Worm (Caenorhabditis elegans) whole organism, young adult: ENCODE results near the gene rab-28.

Source experiments
- B0336.3 ChIP-seq: fragments of 200-800 bp; sonication (Bioruptor generic); IDR thresholded peaks from 2 replicates; pipeline ENCODE4 v1.3.6; 2022; ENCODE audit warnings: missing genetic modification characterization, missing compliant biosample characterization
- C17E4.6 ChIP-seq: fragments of 200-800 bp; sonication (Bioruptor generic); IDR thresholded peaks from 2 replicates; pipeline ENCODE4 v1.3.6; 2022; ENCODE audit warnings: missing genetic modification reagents, missing genetic modification characterization, missing compliant biosample characterization
- D2030.7 ChIP-seq: fragments of 200-800 bp; sonication (Bioruptor generic); IDR thresholded peaks from 2 replicates; pipeline ENCODE4 v1.3.6; 2022; ENCODE audit warnings: missing genetic modification reagents, missing genetic modification characterization, missing compliant biosample characterization
- F39B2.1 ChIP-seq: fragments of 200-800 bp; sonication (Bioruptor generic); IDR thresholded peaks from 2 replicates; pipeline ENCODE4 v1.3.6; 2022; ENCODE audit warnings: missing genetic modification reagents, missing genetic modification characterization, missing compliant biosample characterization
- F49E8.2 ChIP-seq: sonication (generic microtip); optimal IDR thresholded peaks from 3 replicates; lab custom pipeline; 2017; ENCODE audit warnings: missing genetic modification characterization, mild to moderate bottlenecking, missing compliant biosample characterization, antibody characterized with exemption, moderate library complexity; ENCODE audit not compliant: insufficient read depth
- K12H6.12 ChIP-seq: fragments of 200-800 bp; sonication (Bioruptor generic); optimal IDR thresholded peaks from 2 replicates; lab custom pipeline; 2018; ENCODE audit warnings: mild to moderate bottlenecking, missing genetic modification characterization, missing compliant biosample characterization
- T26A5.8 ChIP-seq: sonication (generic microtip); optimal IDR thresholded peaks from 2 replicates; lab custom pipeline; 2016; ENCODE audit warnings: missing genetic modification characterization, missing compliant biosample characterization
- Y56A3A.18 ChIP-seq: fragments of 200-800 bp; sonication (Bioruptor generic); IDR thresholded peaks from 2 replicates; pipeline ENCODE4 v1.3.6; 2022; ENCODE audit warnings: missing genetic modification reagents, missing genetic modification characterization, missing compliant biosample characterization
- aptf-2 ChIP-seq: fragments of 200-800 bp; sonication (Bioruptor generic); conservative IDR thresholded peaks from 2 replicates; pipeline ENCODE4 v1.3.6; 2022; ENCODE audit warnings: missing genetic modification reagents, missing genetic modification characterization, missing compliant biosample characterization
- attf-3 ChIP-seq: fragments of 200-800 bp; sonication (Bioruptor generic); conservative IDR thresholded peaks from 2 replicates; pipeline ENCODE4 v1.3.6; 2022; ENCODE audit warnings: missing genetic modification reagents, missing genetic modification characterization, missing compliant biosample characterization
- bed-1 ChIP-seq: fragments of 200-800 bp; sonication (Bioruptor generic); IDR thresholded peaks from 2 replicates; pipeline ENCODE4 v1.3.6; 2022; ENCODE audit warnings: missing genetic modification reagents, missing genetic modification characterization, missing compliant biosample characterization
- bed-2 ChIP-seq: fragments of 200-800 bp; sonication (Bioruptor generic); IDR thresholded peaks from 2 replicates; pipeline ENCODE4 v1.3.6; 2022; ENCODE audit warnings: missing genetic modification reagents, missing genetic modification characterization, missing compliant biosample characterization
- efl-1 ChIP-seq: fragments of 150-350 bp; optimal IDR thresholded peaks from 2 replicates; lab custom pipeline; 2014; ENCODE audit warnings: missing biosample characterization, missing genetic modification reagents, missing genetic modification characterization
- egrh-3 ChIP-seq: fragments of 200-800 bp; sonication (Bioruptor generic); IDR thresholded peaks from 2 replicates; pipeline ENCODE4 v1.3.6; 2022; ENCODE audit warnings: missing genetic modification reagents, missing genetic modification characterization, missing compliant biosample characterization
- him-1 ChIP-seq: sonication (generic microtip); optimal IDR thresholded peaks from 2 replicates; lab custom pipeline; 2016; ENCODE audit warnings: missing genotype, missing genetic modification reagents, missing genetic modification characterization, missing compliant biosample characterization
- lag-1 ChIP-seq: fragments of 200-800 bp; sonication (Bioruptor generic); IDR thresholded peaks from 2 replicates; pipeline ENCODE4 v1.3.6; 2022; ENCODE audit warnings: missing genetic modification reagents, missing genetic modification characterization, missing compliant biosample characterization
- let-607 ChIP-seq, 2 experiments: fragments of 200-800 bp in 1 of 2; sonication (Bioruptor generic) in 1 of 2; sonication (generic microtip) in 1 of 2; optimal IDR thresholded peaks; 2 replicates each; lab custom pipeline; 2016 to 2018; ENCODE audit warnings: mild to moderate bottlenecking in 2 of 2, missing compliant biosample characterization in 2 of 2, missing genetic modification characterization in 2 of 2, moderate library complexity in 2 of 2, missing genotype in 1 of 2
- lin-26 ChIP-seq: fragments of 200-800 bp; sonication (Bioruptor generic); IDR thresholded peaks from 2 replicates; pipeline ENCODE4 v1.3.6; 2022; ENCODE audit warnings: missing genetic modification reagents, missing genetic modification characterization, missing compliant biosample characterization
- lin-40 ChIP-seq: sonication (generic microtip); optimal IDR thresholded peaks from 2 replicates; lab custom pipeline; 2016; ENCODE audit warnings: missing genetic modification characterization, mild to moderate bottlenecking, missing compliant biosample characterization, missing genotype, missing genetic modification reagents
- lir-1 ChIP-seq: fragments of 200-800 bp; sonication (Bioruptor generic); conservative IDR thresholded peaks from 2 replicates; pipeline ENCODE4 v1.3.6; 2022; ENCODE audit warnings: missing genetic modification reagents, missing genetic modification characterization, missing compliant biosample characterization
- lsl-1 ChIP-seq: fragments of 200-800 bp; sonication (Bioruptor generic); optimal IDR thresholded peaks from 2 replicates; lab custom pipeline; 2018; ENCODE audit warnings: mild to moderate bottlenecking, missing genetic modification characterization, moderate library complexity, missing compliant biosample characterization
- lsy-27 ChIP-seq: sonication (generic microtip); optimal IDR thresholded peaks from 2 replicates; lab custom pipeline; 2017; ENCODE audit warnings: missing genetic modification characterization, mild to moderate bottlenecking, missing compliant biosample characterization, antibody characterized with exemption, missing genotype, borderline replicate concordance; ENCODE audit not compliant: insufficient read depth
- madf-6 ChIP-seq: fragments of 200-800 bp; sonication (Bioruptor generic); IDR thresholded peaks from 2 replicates; pipeline ENCODE4 v1.3.6; 2022; ENCODE audit warnings: missing genetic modification reagents, missing genetic modification characterization, missing compliant biosample characterization
- madf-8 ChIP-seq: fragments of 200-800 bp; sonication (Bioruptor generic); conservative IDR thresholded peaks from 2 replicates; pipeline ENCODE4 v1.3.6; 2022; ENCODE audit warnings: missing genetic modification reagents, missing genetic modification characterization, missing compliant biosample characterization
- mxl-1 ChIP-seq: sonication (generic microtip); optimal IDR thresholded peaks from 2 replicates; lab custom pipeline; 2016; ENCODE audit warnings: missing genetic modification characterization, missing compliant biosample characterization
- nfya-1 ChIP-seq: sonication (generic microtip); optimal IDR thresholded peaks from 2 replicates; lab custom pipeline; 2017; ENCODE audit warnings: antibody characterized with exemption, missing compliant biosample characterization, missing genetic modification characterization, borderline replicate concordance; ENCODE audit not compliant: insufficient read depth
- nfyb-1 ChIP-seq: fragments of 200-800 bp; sonication (Bioruptor generic); IDR thresholded peaks from 2 replicates; pipeline ENCODE4 v1.3.6; 2022; ENCODE audit warnings: missing genetic modification reagents, missing genetic modification characterization, missing compliant biosample characterization
- nhr-80 ChIP-seq: sonication (generic microtip); optimal IDR thresholded peaks from 2 replicates; lab custom pipeline; 2016; ENCODE audit warnings: missing genetic modification characterization, missing compliant biosample characterization
- pbrm-1 ChIP-seq: fragments of 200-800 bp; sonication (Bioruptor generic); IDR thresholded peaks from 2 replicates; pipeline ENCODE4 v1.3.6; 2022; ENCODE audit warnings: missing genetic modification reagents, missing genetic modification characterization, missing compliant biosample characterization
- sea-2 ChIP-seq: fragments of 200-800 bp; sonication (Bioruptor generic); IDR thresholded peaks from 2 replicates; pipeline ENCODE4 v1.3.6; 2022; ENCODE audit warnings: missing genetic modification characterization, missing compliant biosample characterization
- snpc-1.3 ChIP-seq: sonication (generic microtip); optimal IDR thresholded peaks from 2 replicates; lab custom pipeline; 2017; ENCODE audit warnings: missing genetic modification characterization, mild to moderate bottlenecking, missing compliant biosample characterization, antibody characterized with exemption, moderate library complexity, missing genotype, missing genetic modification reagents; ENCODE audit not compliant: insufficient read depth
- sptf-2 ChIP-seq: fragments of 200-800 bp; sonication (Bioruptor generic); optimal IDR thresholded peaks from 2 replicates; lab custom pipeline; 2018; ENCODE audit warnings: mild to moderate bottlenecking, missing genetic modification characterization, missing compliant biosample characterization
- tbx-9 ChIP-seq: sonication (generic microtip); optimal IDR thresholded peaks from 2 replicates; lab custom pipeline; 2016; ENCODE audit warnings: borderline replicate concordance, missing genetic modification characterization, inconsistent platforms, missing compliant biosample characterization
- zfh-2 ChIP-seq: fragments of 200-800 bp; sonication (Bioruptor generic); conservative IDR thresholded peaks from 2 replicates; pipeline ENCODE4 v1.3.6; 2022; ENCODE audit warnings: missing genetic modification reagents, missing genetic modification characterization, missing compliant biosample characterization
- ztf-22 ChIP-seq: fragments of 200-800 bp; sonication (Bioruptor generic); optimal IDR thresholded peaks from 2 replicates; lab custom pipeline; 2018; ENCODE audit warnings: mild to moderate bottlenecking, missing genetic modification characterization, moderate library complexity, missing compliant biosample characterization
- ztf-26 ChIP-seq: sonication (generic microtip); optimal IDR thresholded peaks from 2 replicates; lab custom pipeline; 2017; ENCODE audit warnings: missing genetic modification characterization, missing compliant biosample characterization

Gene rab-28

ce11 chrIV:9258547-9258946, 14.7 kb upstream of the rab-28 start (continued):
- TF ChIP-seq lin-26 (GFP tag; lab: Robert Waterston, UW) (no peak), efl-1 (no peak), lir-1 (GFP tag; lab: Robert Waterston, UW) (no peak), pbrm-1 (GFP tag; lab: Robert Waterston, UW) (no peak), madf-6 (GFP tag; lab: Robert Waterston, UW) (0 out of 2 replicates have a peak, but pooled peaks have one; percentile 21), mxl-1 (no peak), Y56A3A.18 (no peak), T26A5.8 (tag; lab: Kevin White, UChicago) (no peak), ztf-26 (tag; lab: Kevin White, UChicago) (no peak), sptf-2 (GFP tag; lab: Kevin White, UChicago) (no peak)

- TF ChIP-seq lag-1 (GFP tag; lab: Robert Waterston, UW) (no peak), sea-2 (GFP tag; lab: Robert Waterston, UW) (no peak), bed-1 (GFP tag; lab: Robert Waterston, UW) (no peak), him-1 (tag; lab: Kevin White, UChicago) (no peak), let-607 (tag; optimal IDR thresholded peaks at IDR 0.05; lab: Kevin White, UChicago) (no peak), K12H6.12 (tag; lab: Kevin White, UChicago) (no peak), F39B2.1 (GFP tag; lab: Robert Waterston, UW) (no peak), C17E4.6 (GFP tag; lab: Robert Waterston, UW) (no peak), nhr-80 (tag; lab: Kevin White, UChicago) (no peak), F49E8.2 (no peak), nfya-1 (tag; lab: Kevin White, UChicago) (no peak)
Observed at ce11 chrIV:9256865-9257264, 13.1 kb upstream of the rab-28 start.

- TF ChIP-seq efl-1 (no peak), bed-1 (GFP tag; lab: Robert Waterston, UW) (no peak), aptf-2 (GFP tag; lab: Robert Waterston, UW) (no peak), D2030.7 (GFP tag; lab: Robert Waterston, UW) (no peak)
- TF ChIP-seq, all 124 proteins: peak for 0
Observed at ce11 chrIV:9256017-9256416, 12.2 kb upstream of the rab-28 start, which contains the start of gene Y11D7A.9. Gene Y11D7A.9 (minus strand): TSS chrIV:9256117.

ce11 chrIV:9251079-9251478, 7.3 kb upstream of the rab-28 start, which contains the start of gene Y11D7A.8:
Gene Y11D7A.8 (plus strand): TSS chrIV:9251379.
- TF ChIP-seq attf-3 (GFP tag; lab: Robert Waterston, UW) (no peak), tbx-9 (tag; lab: Kevin White, UChicago) (no peak), madf-8 (GFP tag; lab: Robert Waterston, UW) (no peak), snpc-1.3 (no peak), zfh-2 (GFP tag; lab: Robert Waterston, UW) (no peak), ztf-22 (GFP tag; lab: Kevin White, UChicago) (no peak), B0336.3 (GFP tag; lab: Robert Waterston, UW) (no peak), lir-1 (GFP tag; lab: Robert Waterston, UW) (no peak), egrh-3 (GFP tag; lab: Robert Waterston, UW) (no peak), lsy-27 (tag; lab: Kevin White, UChicago) (no peak), lin-40 (tag; lab: Kevin White, UChicago) (no peak), mxl-1 (no peak), bed-2 (no peak), lsl-1 (GFP tag; lab: Kevin White, UChicago) (no peak), nfyb-1 (no peak)
